Fruit fly (Drosophila melanogaster) whole organism, embryonic: Measurements from ENCODE around the gene Ilp6.

Experiments used
- B-H1 ChIP-seq: fragments of 200-800 bp; sonication (Bioruptor generic); IDR thresholded peaks from 3 replicates; pipeline ENCODE4 v1.3.6; 2022; ENCODE audit warnings: missing biosample characterization, missing genetic modification characterization
- CG10654 ChIP-seq: fragments of 200-800 bp; sonication (Bioruptor generic); optimal IDR thresholded peaks from 2 replicates; lab custom pipeline; 2016; ENCODE audit warnings: missing biosample characterization, missing genetic modification characterization
- CG11085 ChIP-seq: fragments of 200-800 bp; sonication (Bioruptor generic); IDR thresholded peaks from 2 replicates; pipeline ENCODE4 v1.3.6; 2022; ENCODE audit warnings: missing biosample characterization, missing genetic modification characterization
- CG11723 ChIP-seq: fragments of 200-800 bp; sonication (Bioruptor generic); optimal IDR thresholded peaks from 2 replicates; lab custom pipeline; 2017; ENCODE audit warnings: missing biosample characterization, mild to moderate bottlenecking, missing genetic modification characterization
- CG12104 ChIP-seq: fragments of 200-800 bp; sonication (Bioruptor generic); optimal IDR thresholded peaks from 3 replicates; lab custom pipeline; 2016; ENCODE audit warnings: missing biosample characterization, missing genetic modification characterization
- CG13296 ChIP-seq: fragments of 200-800 bp; sonication (Bioruptor generic); optimal IDR thresholded peaks from 3 replicates; lab custom pipeline; 2018; ENCODE audit warnings: missing biosample characterization, mild to moderate bottlenecking, missing genetic modification characterization
- CG15269 ChIP-seq: fragments of 200-800 bp; sonication (Bioruptor generic); optimal IDR thresholded peaks from 2 replicates; lab custom pipeline; 2018; ENCODE audit warnings: missing biosample characterization, mild to moderate bottlenecking, missing genetic modification characterization, moderate library complexity
- CG15514 ChIP-seq: fragments of 200-800 bp; sonication (Bioruptor generic); optimal IDR thresholded peaks from 3 replicates; lab custom pipeline; 2017; ENCODE audit warnings: missing biosample characterization, missing genetic modification characterization, mild to moderate bottlenecking, moderate library complexity, missing genetic modification reagents
- CG17359 ChIP-seq: fragments of 200-800 bp; sonication (Bioruptor generic); optimal IDR thresholded peaks from 3 replicates; lab custom pipeline; 2018; ENCODE audit warnings: missing biosample characterization, mild to moderate bottlenecking, missing genetic modification characterization, moderate library complexity
- CG17612 ChIP-seq: fragments of 200-800 bp; sonication (Bioruptor generic); IDR thresholded peaks from 2 replicates; pipeline ENCODE4 v1.3.6; 2022; ENCODE audit warnings: missing biosample characterization, missing genetic modification characterization
- CG18599 ChIP-seq: fragments of 200-800 bp; sonication (Bioruptor generic); optimal IDR thresholded peaks from 3 replicates; lab custom pipeline; 2017; ENCODE audit warnings: missing biosample characterization, missing genetic modification characterization, mild to moderate bottlenecking, moderate library complexity, missing genetic modification reagents
- CG2712 ChIP-seq: fragments of 200-800 bp; optimal IDR thresholded peaks from 3 replicates; lab custom pipeline; 2019; ENCODE audit warnings: missing biosample characterization, mild to moderate bottlenecking, missing genetic modification characterization, moderate library complexity
- CG30020 ChIP-seq: fragments of 200-800 bp; optimal IDR thresholded peaks from 2 replicates; lab custom pipeline; 2019; ENCODE audit warnings: missing biosample characterization, mild to moderate bottlenecking, missing genetic modification characterization, moderate library complexity
- CG31365 ChIP-seq: fragments of 200-800 bp; sonication (Bioruptor generic); optimal IDR thresholded peaks from 2 replicates; lab custom pipeline; 2018; ENCODE audit warnings: missing biosample characterization, mild to moderate bottlenecking, missing genetic modification characterization
- CG3995 ChIP-seq: fragments of 200-800 bp; sonication (Bioruptor generic); optimal IDR thresholded peaks from 3 replicates; lab custom pipeline; 2016; ENCODE audit warnings: missing biosample characterization, missing genetic modification characterization
- CG4404 ChIP-seq: fragments of 200-800 bp; sonication (Bioruptor generic); IDR thresholded peaks from 2 replicates; pipeline ENCODE4 v1.3.6; 2022; ENCODE audit warnings: missing biosample characterization, missing genetic modification characterization
- CG6272 ChIP-seq: fragments of 200-800 bp; sonication (Bioruptor generic); IDR thresholded peaks from 2 replicates; pipeline ENCODE4 v1.3.6; 2022; ENCODE audit warnings: missing biosample characterization, missing genetic modification characterization
- CG8089 ChIP-seq: fragments of 200-800 bp; sonication (Bioruptor generic); optimal IDR thresholded peaks from 3 replicates; lab custom pipeline; 2016; ENCODE audit warnings: missing biosample characterization, missing genetic modification characterization
- CG8290 ChIP-seq, 3 experiments: fragments of 200-800 bp; sonication (Bioruptor generic); optimal IDR thresholded peaks; 2 replicates each; lab custom pipeline; 2016 to 2019; ENCODE audit warnings: missing biosample characterization in 3 of 3, missing genetic modification characterization in 3 of 3, mild to moderate bottlenecking in 2 of 3, moderate library complexity in 1 of 3
- CG8765 ChIP-seq: fragments of 200-800 bp; sonication (Bioruptor generic); IDR thresholded peaks from 2 replicates; pipeline ENCODE4 v1.3.6; 2022; ENCODE audit warnings: missing biosample characterization, missing genetic modification characterization
- CG8924 ChIP-seq: fragments of 200-800 bp; optimal IDR thresholded peaks from 3 replicates; lab custom pipeline; 2019; ENCODE audit warnings: missing biosample characterization, mild to moderate bottlenecking, missing genetic modification characterization, moderate library complexity
- D19A ChIP-seq: fragments of 200-800 bp; optimal IDR thresholded peaks from 3 replicates; lab custom pipeline; 2019; ENCODE audit warnings: missing biosample characterization, mild to moderate bottlenecking, missing genetic modification characterization, moderate library complexity
- Dek ChIP-seq: fragments of 200-800 bp; sonication (Bioruptor generic); optimal IDR thresholded peaks from 3 replicates; lab custom pipeline; 2019; ENCODE audit warnings: missing biosample characterization, mild to moderate bottlenecking, missing genetic modification characterization, moderate library complexity
- E2f1 ChIP-seq: fragments of 200-800 bp; sonication (Bioruptor generic); IDR thresholded peaks from 2 replicates; pipeline ENCODE4 v1.3.6; 2022; ENCODE audit warnings: missing biosample characterization, missing genetic modification characterization
- HLH54F ChIP-seq: fragments of 200-800 bp; sonication (Bioruptor generic); optimal IDR thresholded peaks from 3 replicates; lab custom pipeline; 2016; ENCODE audit warnings: missing biosample characterization, missing genetic modification characterization
- MTF-1 ChIP-seq: fragments of 200-800 bp; sonication (Bioruptor generic); optimal IDR thresholded peaks from 2 replicates; lab custom pipeline; 2018; ENCODE audit warnings: missing biosample characterization, mild to moderate bottlenecking, missing genetic modification characterization, borderline replicate concordance
- Meics ChIP-seq: fragments of 200-800 bp; sonication (Bioruptor generic); optimal IDR thresholded peaks from 2 replicates; lab custom pipeline; 2017; ENCODE audit warnings: missing biosample characterization, mild to moderate bottlenecking, missing genetic modification characterization
- Usf ChIP-seq: fragments of 200-800 bp; sonication (Bioruptor generic); optimal IDR thresholded peaks from 2 replicates; lab custom pipeline; 2017; ENCODE audit warnings: missing genotype, missing biosample characterization, missing genetic modification characterization
- ap ChIP-seq: fragments of 200-800 bp; sonication (Bioruptor generic); IDR thresholded peaks from 2 replicates; pipeline ENCODE4 v1.3.6; 2022; ENCODE audit warnings: missing biosample characterization, missing genetic modification characterization
- cas ChIP-seq: fragments of 200-800 bp; sonication (Bioruptor generic); IDR thresholded peaks from 2 replicates; pipeline ENCODE4 v1.3.6; 2022; ENCODE audit warnings: missing biosample characterization, missing genetic modification characterization
- crol ChIP-seq: fragments of 200-800 bp; sonication (Bioruptor generic); IDR thresholded peaks from 2 replicates; pipeline ENCODE4 v1.3.6; 2022; ENCODE audit warnings: missing biosample characterization, missing genetic modification characterization
- crp ChIP-seq, 2 experiments: fragments of 200-800 bp; sonication (Bioruptor generic); optimal IDR thresholded peaks; 2 replicates in 1 of 2; 3 replicates in 1 of 2; lab custom pipeline; 2017; ENCODE audit warnings: missing biosample characterization in 2 of 2, missing genetic modification characterization in 2 of 2, mild to moderate bottlenecking in 1 of 2, moderate library complexity in 1 of 2
- cwo ChIP-seq: fragments of 200-800 bp; sonication (Bioruptor generic); optimal IDR thresholded peaks from 3 replicates; lab custom pipeline; 2017; ENCODE audit warnings: missing biosample characterization, missing genetic modification characterization, mild to moderate bottlenecking, moderate library complexity, missing genetic modification reagents
- dati ChIP-seq: fragments of 200-800 bp; sonication (Bioruptor generic); IDR thresholded peaks from 2 replicates; pipeline ENCODE4 v1.3.6; 2022; ENCODE audit warnings: missing biosample characterization, missing genetic modification characterization
- dpn ChIP-seq, 2 experiments: fragments of 200-800 bp; sonication (Bioruptor generic); optimal IDR thresholded peaks; 3 replicates each; lab custom pipeline; 2016; ENCODE audit warnings: missing biosample characterization in 2 of 2, missing genetic modification characterization in 2 of 2
- dysf ChIP-seq: fragments of 200-800 bp; sonication (Bioruptor generic); IDR thresholded peaks from 3 replicates; pipeline ENCODE4 v1.3.6; 2022; ENCODE audit warnings: missing biosample characterization, missing genetic modification characterization
- en ChIP-seq: fragments of 200-800 bp; sonication (Bioruptor generic); optimal IDR thresholded peaks from 2 replicates; lab custom pipeline; 2016; ENCODE audit warnings: missing biosample characterization, missing genetic modification characterization
- gsb-n ChIP-seq: fragments of 200-800 bp; sonication (Bioruptor generic); optimal IDR thresholded peaks from 3 replicates; lab custom pipeline; 2018; ENCODE audit warnings: missing biosample characterization, mild to moderate bottlenecking, missing genetic modification characterization
- ham ChIP-seq: fragments of 200-800 bp; sonication (Bioruptor generic); IDR thresholded peaks from 2 replicates; pipeline ENCODE4 v1.3.6; 2022; ENCODE audit warnings: missing biosample characterization, missing genetic modification characterization
- her ChIP-seq: fragments of 200-800 bp; sonication (Bioruptor generic); optimal IDR thresholded peaks from 2 replicates; lab custom pipeline; 2016; ENCODE audit warnings: missing biosample characterization, missing genetic modification characterization
- jigr1 ChIP-seq: fragments of 200-800 bp; sonication (Bioruptor generic); IDR thresholded peaks from 3 replicates; pipeline ENCODE4 v1.3.6; 2022; ENCODE audit warnings: missing biosample characterization, missing genetic modification characterization
- kni ChIP-seq: fragments of 200-800 bp; sonication (Bioruptor generic); optimal IDR thresholded peaks from 3 replicates; lab custom pipeline; 2017; ENCODE audit warnings: mild to moderate bottlenecking, missing biosample characterization, missing genetic modification reagents, missing genetic modification characterization
- ro ChIP-seq: fragments of 200-800 bp; sonication (Bioruptor generic); IDR thresholded peaks from 2 replicates; pipeline ENCODE4 v1.3.6; 2022; ENCODE audit warnings: missing biosample characterization, missing genetic modification characterization
- sens-2 ChIP-seq: fragments of 200-800 bp; sonication (Bioruptor generic); IDR thresholded peaks from 2 replicates; pipeline ENCODE4 v1.3.6; 2022; ENCODE audit warnings: missing biosample characterization, missing genetic modification characterization
- tio ChIP-seq: fragments of 200-800 bp; sonication (Bioruptor generic); optimal IDR thresholded peaks from 2 replicates; lab custom pipeline; 2017; ENCODE audit warnings: missing biosample characterization, missing genetic modification characterization, inconsistent platforms
- wor ChIP-seq: fragments of 200-800 bp; sonication (Bioruptor generic); IDR thresholded peaks from 2 replicates; pipeline ENCODE4 v1.3.6; 2022; ENCODE audit warnings: missing biosample characterization, missing genetic modification characterization

The Ilp6 gene

dm6 chrX:2301613-2302522 lies 32.6 kb downstream of the Ilp6 start (continued):
- TF ChIP-seq MTF-1 (GFP tag; lab: Kevin White, UChicago) (peak; percentile 57), ap (GFP tag; lab: Robert Waterston, UW) (peak; percentile 61), ro (GFP tag; lab: Robert Waterston, UW) (peak; percentile 49), en (GFP tag; lab: Kevin White, UChicago) (peak; percentile 30), dpn (GFP tag; optimal IDR thresholded peaks at IDR 0.05; lab: Kevin White, UChicago) (peak; percentile 77 to 87), CG12104 (GFP tag; lab: Kevin White, UChicago) (peak; percentile 65), gsb-n (tag; lab: Kevin White, UChicago) (peak; percentile 57), her (peak; percentile 80), CG8924 (tag; lab: Kevin White, UChicago) (peak; percentile 83), CG8765 (peak; percentile 68), tio (GFP tag; lab: Kevin White, UChicago) (peak; percentile 81), Dek (tag; lab: Kevin White, UChicago) (peak; percentile 57), jigr1 (GFP tag; lab: Robert Waterston, UW) (peak; percentile 86), CG2712 (tag; lab: Kevin White, UChicago) (peak; percentile 84), kni (peak; percentile 57), CG8089 (GFP tag; lab: Kevin White, UChicago) (peak; percentile 82), CG10654 (GFP tag; lab: Kevin White, UChicago) (peak; percentile 71), dati (no peak), crol (GFP tag; lab: Robert Waterston, UW) (peak; percentile 29), B-H1 (GFP tag; lab: Robert Waterston, UW) (peak; percentile 73), CG17612 (peak; percentile 62), CG13296 (GFP tag; lab: Kevin White, UChicago) (peak; percentile 79), CG15269 (tag; lab: Kevin White, UChicago) (peak; percentile 89), HLH54F (GFP tag; lab: Kevin White, UChicago) (peak; percentile 81), E2f1 (GFP tag; lab: Robert Waterston, UW) (peak; percentile 79)

dm6 chrX:2301069-2301508 lies 33.4 kb downstream of the Ilp6 start:
- TF ChIP-seq dati (no peak), CG15514 (GFP tag; lab: Kevin White, UChicago) (peak; percentile 63), CG8290 (GFP tag; optimal IDR thresholded peaks at IDR 0.05; lab: Kevin White, UChicago) (no peak), CG8290 (tag; optimal IDR thresholded peaks at IDR 0.05; lab: Kevin White, UChicago) (peak in 1 of 2 experiments; percentile 54), CG11085 (peak; percentile 18; the same call in 1 of the 2 replicates), CG6272 (peak; percentile 34), crp (GFP tag; optimal IDR thresholded peaks at IDR 0.05; lab: Kevin White, UChicago) (no peak), CG17359 (tag; lab: Kevin White, UChicago) (peak; percentile 15), CG11723 (GFP tag; lab: Kevin White, UChicago) (no peak), CG30020 (no peak), dysf (peak; percentile 66; the same call in 2 of the 3 replicates), CG4404 (peak; percentile 48; the same call in 1 of the 2 replicates), cwo (GFP tag; lab: Kevin White, UChicago) (peak; percentile 59), sens-2 (peak; percentile 19; the same call in 1 of the 2 replicates), tio (GFP tag; lab: Kevin White, UChicago) (no peak), Usf (GFP tag; lab: Kevin White, UChicago) (peak; percentile 35), wor (GFP tag; lab: Robert Waterston, UW) (0 out of 2 replicates have a peak, but pooled peaks have one; percentile 27), CG31365 (tag; lab: Kevin White, UChicago) (peak; percentile 3), B-H1 (GFP tag; lab: Robert Waterston, UW) (peak; percentile 34; the same call in 1 of the 3 replicates), Dek (tag; lab: Kevin White, UChicago) (peak; percentile 18), ham (GFP tag; lab: Robert Waterston, UW) (peak; percentile 37; the same call in 1 of the 2 replicates), crol (GFP tag; lab: Robert Waterston, UW) (peak; percentile 95), D19A (no peak), CG3995 (GFP tag; lab: Kevin White, UChicago) (peak; percentile 37), cas (no peak), Meics (peak; percentile 63), CG18599 (peak; percentile 77)
